Fruit fly (Drosophila melanogaster): ENCODE results near the gene CG11755.

Gene CG11755

DNA sequence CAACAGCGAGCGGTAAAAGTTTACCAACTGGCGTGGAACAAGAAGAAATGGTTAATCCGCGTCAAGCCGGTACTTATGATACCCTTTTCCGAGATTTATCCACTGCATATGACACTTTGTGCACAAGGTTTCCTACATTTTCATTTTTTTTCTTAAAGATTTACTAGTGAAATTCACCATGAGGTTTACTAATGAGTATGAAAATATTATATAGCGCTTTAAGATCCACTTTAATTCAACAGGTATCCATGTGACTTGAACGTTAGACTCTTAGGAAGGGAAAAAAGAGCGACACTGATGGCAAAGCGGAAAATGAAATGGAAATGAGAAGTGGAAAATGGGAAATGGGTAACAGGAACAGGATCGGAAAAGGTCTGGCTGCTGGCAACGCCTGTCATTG, 38.1 kb upstream of the CG11755 start:
- TF ChIP-seq Atf6 (GFP tag; IDR thresholded peaks at IDR 0.05), result no peak
- peak; percentile 58 for TF ChIP-seq scrt (GFP tag; optimal IDR thresholded peaks at IDR 0.05)

DNA sequence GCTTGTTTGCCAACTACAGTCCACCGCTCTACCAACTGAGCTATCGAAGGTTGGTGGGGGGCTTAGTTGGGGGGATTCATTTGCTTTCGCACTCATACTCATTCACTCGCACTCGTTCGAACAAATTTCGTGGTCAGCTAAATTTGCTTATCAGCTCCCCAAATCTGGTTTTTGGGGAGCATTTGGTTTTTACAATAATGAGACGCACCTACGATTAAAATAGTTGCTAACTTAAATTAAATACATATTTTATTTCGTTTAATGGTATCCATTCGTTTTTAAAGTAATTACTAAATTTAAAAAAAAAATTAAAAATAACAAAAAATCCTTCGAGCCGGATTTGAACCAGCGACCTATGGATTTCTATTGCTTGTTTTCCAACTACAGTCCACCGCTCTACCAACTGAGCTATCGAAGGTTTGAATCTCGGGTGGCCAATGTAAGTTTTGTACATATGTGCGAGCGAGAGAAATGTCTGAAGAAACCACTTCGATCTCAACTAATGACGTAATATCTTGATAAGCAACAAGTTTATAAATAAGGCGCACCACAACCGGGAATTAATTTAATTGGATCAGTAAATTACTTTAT, 34.2 kb upstream of the CG11755 start:
- TF ChIP-seq Usf (GFP tag; optimal IDR thresholded peaks at IDR 0.05) (no peak), Med (GFP tag) (peak; percentile 32), pan (optimal IDR thresholded peaks at IDR 0.05) (no peak), pan (GFP tag; optimal IDR thresholded peaks at IDR 0.05 in 1 of 2, IDR thresholded peaks at IDR 0.05 in 1 of 2) (no peak), fd3F (GFP tag; optimal IDR thresholded peaks at IDR 0.05) (no peak), CG5180 (GFP tag; optimal IDR thresholded peaks at IDR 0.05) (peak; percentile 14), Bgb (GFP tag; IDR thresholded peaks at IDR 0.05; ENCODE audit: partially characterized antibody) (peak; percentile 57), cg (GFP tag; optimal IDR thresholded peaks at IDR 0.05) (no peak), CG6765 (GFP tag; optimal IDR thresholded peaks at IDR 0.05) (no peak), ssp (GFP tag; IDR thresholded peaks at IDR 0.05) (no peak), CG17361 (GFP tag; IDR thresholded peaks at IDR 0.05) (no peak), Hand (GFP tag; optimal IDR thresholded peaks at IDR 0.05) (no peak), Lim3 (GFP tag; IDR thresholded peaks at IDR 0.05) (no peak), lab (GFP tag; optimal IDR thresholded peaks at IDR 0.05) (no peak), knrl (GFP tag; IDR thresholded peaks at IDR 0.05; ENCODE audit: partially characterized antibody) (peak; percentile 49; the same call in 2 of the 3 replicates), CG30403 (GFP tag; optimal IDR thresholded peaks at IDR 0.05) (no peak), sens-2 (GFP tag; IDR thresholded peaks at IDR 0.05) (0 out of 2 replicates have a peak, but pooled peaks have one; percentile 16), run (tag; optimal IDR thresholded peaks at IDR 0.05) (no peak), CG14050 (GFP tag; IDR thresholded peaks at IDR 0.05) (no peak), NK7.1 (GFP tag; optimal IDR thresholded peaks at IDR 0.05) (no peak), CG3995 (GFP tag; optimal IDR thresholded peaks at IDR 0.05) (no peak), nom (GFP tag; optimal IDR thresholded peaks at IDR 0.05) (no peak), ash1 (GFP tag; optimal IDR thresholded peaks at IDR 0.05) (no peak), CG10979 (tag; optimal IDR thresholded peaks at IDR 0.05) (no peak), CG9609 (GFP tag; optimal IDR thresholded peaks at IDR 0.05) (no peak), B-H1 (GFP tag; IDR thresholded peaks at IDR 0.05) (no peak), Mrtf (GFP tag; IDR thresholded peaks at IDR 0.05) (no peak), ERR (GFP tag; optimal IDR thresholded peaks at IDR 0.05) (no peak), cas (GFP tag; IDR thresholded peaks at IDR 0.05) (no peak), eyg (GFP tag; optimal IDR thresholded peaks at IDR 0.05) (no peak), CG4617 (GFP tag; optimal IDR thresholded peaks at IDR 0.05; ENCODE audit: borderline replicate concordance) (no peak), CG4424 (GFP tag; optimal IDR thresholded peaks at IDR 0.05) (no peak), ham (GFP tag; IDR thresholded peaks at IDR 0.05) (no peak), Ssrp (tag; optimal IDR thresholded peaks at IDR 0.05) (no peak), Vsx1 (GFP tag; optimal IDR thresholded peaks at IDR 0.05) (peak; percentile 17), kni (GFP tag; optimal IDR thresholded peaks at IDR 0.05) (no peak), dm (GFP tag; optimal IDR thresholded peaks at IDR 0.05) (no peak), CG18476 (GFP tag; optimal IDR thresholded peaks at IDR 0.05) (no peak), jumu (GFP tag; optimal IDR thresholded peaks at IDR 0.05) (no peak), CHES-1-like (GFP tag; optimal IDR thresholded peaks at IDR 0.05) (no peak), Hr51 (GFP tag; optimal IDR thresholded peaks at IDR 0.05) (no peak), sens (GFP tag) (peak; percentile 62), wor (GFP tag; IDR thresholded peaks at IDR 0.05) (no peak), CG3163 (GFP tag; optimal IDR thresholded peaks at IDR 0.05) (no peak), CG5245 (GFP tag; optimal IDR thresholded peaks at IDR 0.05) (no peak), HLH4C (GFP tag; IDR thresholded peaks at IDR 0.05; ENCODE audit: partially characterized antibody) (peak; percentile 58), CG4360 (GFP tag; IDR thresholded peaks at IDR 0.05) (no peak)

All from whole organism, embryonic.